Worm (Caenorhabditis elegans) whole organism, midembryonic: ENCODE measurements around the gene K02D10.8.

ENCODE experiments used
- cog-1 ChIP-seq: sonication (generic microtip); optimal IDR thresholded peaks from 2 replicates; lab custom pipeline; 2016; ENCODE audit warnings: missing genetic modification characterization, missing compliant biosample characterization
- ref-1 ChIP-seq: fragments of 200-800 bp; sonication (Bioruptor generic); conservative IDR thresholded peaks from 2 replicates; pipeline ENCODE4 v1.3.6; 2022; ENCODE audit warnings: missing genetic modification reagents, missing genetic modification characterization, missing compliant biosample characterization

- TF ChIP-seq cog-1 (tag; lab: Kevin White, UChicago) (no peak), ref-1 (GFP tag; lab: Robert Waterston, UW) (no peak)
These were observed 31.5 kb upstream of the K02D10.8 start, which contains the start of gene tomm-70 for ce11 chrIII:8754682-8755081.
